Worm (Caenorhabditis elegans) whole organism, late embryonic: Measurements from ENCODE around the gene T28D6.6.

ENCODE experiments used
- elt-2 ChIP-seq: sonication (generic microtip); optimal IDR thresholded peaks from 2 replicates; lab custom pipeline; 2016; ENCODE audit warnings: missing genetic modification reagents, missing genetic modification characterization, missing compliant biosample characterization
- fkh-6 ChIP-seq: sonication (generic microtip); optimal IDR thresholded peaks from 2 replicates; lab custom pipeline; 2016; ENCODE audit warnings: missing genetic modification characterization, missing compliant biosample characterization

DNA sequence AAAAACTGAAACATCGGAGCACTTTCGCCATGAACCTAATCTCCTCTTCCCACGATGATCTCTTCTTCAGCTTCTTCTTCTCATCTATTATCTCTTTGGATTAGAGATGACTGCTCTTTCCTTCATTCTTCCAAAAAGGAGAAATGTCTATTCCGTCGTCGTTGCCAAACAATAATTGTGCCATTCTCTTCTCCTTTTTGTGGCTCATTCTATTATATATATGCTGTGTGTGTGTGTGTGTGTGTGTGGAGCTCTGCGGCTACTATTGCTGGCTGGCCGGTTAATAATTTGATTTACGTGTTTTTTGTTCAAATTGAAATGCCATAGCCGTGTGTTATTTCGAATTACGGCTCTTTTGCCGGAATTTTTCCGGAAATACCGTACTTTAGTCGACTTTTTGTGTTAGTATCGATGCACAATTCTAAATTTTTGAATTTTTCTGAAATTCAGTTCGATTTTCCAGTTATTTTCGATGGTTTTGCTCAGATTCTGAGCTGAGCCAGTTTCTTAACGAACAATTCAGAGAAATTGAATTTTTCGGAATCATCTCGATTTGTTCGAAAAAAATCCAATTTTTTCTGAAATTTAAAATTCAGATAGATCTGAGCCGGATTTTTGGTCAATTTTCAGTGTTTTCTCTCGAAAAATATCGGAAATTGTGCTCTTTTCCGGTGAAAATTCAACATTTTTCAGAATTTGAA is 9.7 kb downstream of the T28D6.6 start, which contains the start of gene T28D6.5:
- TF ChIP-seq elt-2 (tag; lab: Kevin White, UChicago) (no peak), fkh-6 (tag; lab: Kevin White, UChicago) (no peak)
